Fruit fly (Drosophila melanogaster) whole organism, prepupa: ENCODE measurements around the gene CG17147.

Source experiments
- Blimp-1 ChIP-seq: fragments of 200-800 bp; sonication (Bioruptor generic); optimal IDR thresholded peaks from 3 replicates; lab custom pipeline; 2017; ENCODE audit warnings: missing biosample characterization, missing genetic modification characterization, mild to moderate bottlenecking, moderate library complexity, missing genetic modification reagents
- CG10631 ChIP-seq: fragments of 200-800 bp; sonication (Bioruptor generic); optimal IDR thresholded peaks from 2 replicates; lab custom pipeline; 2016; ENCODE audit warnings: missing biosample characterization, missing genetic modification characterization
- CG11902 ChIP-seq: fragments of 200-800 bp; sonication (Bioruptor generic); optimal IDR thresholded peaks from 3 replicates; lab custom pipeline; 2016; ENCODE audit warnings: missing biosample characterization, missing genetic modification characterization
- CG1621 ChIP-seq: fragments of 200-800 bp; sonication (Bioruptor generic); optimal IDR thresholded peaks from 3 replicates; lab custom pipeline; 2018; ENCODE audit warnings: missing biosample characterization, mild to moderate bottlenecking, missing genetic modification characterization
- CG16779 ChIP-seq: fragments of 200-800 bp; sonication (Bioruptor generic); optimal IDR thresholded peaks from 3 replicates; lab custom pipeline; 2017; ENCODE audit warnings: missing biosample characterization, mild to moderate bottlenecking, missing genetic modification characterization
- CG3032 ChIP-seq: fragments of 200-800 bp; optimal IDR thresholded peaks from 2 replicates; lab custom pipeline; 2019; ENCODE audit warnings: missing biosample characterization, mild to moderate bottlenecking, missing genetic modification characterization, moderate library complexity
- CG31627 ChIP-seq: fragments of 200-800 bp; sonication (Bioruptor generic); optimal IDR thresholded peaks from 3 replicates; lab custom pipeline; 2016; ENCODE audit warnings: missing biosample characterization, missing genetic modification characterization
- CG32006 ChIP-seq: fragments of 200-800 bp; sonication (Bioruptor generic); optimal IDR thresholded peaks from 3 replicates; lab custom pipeline; 2017; ENCODE audit warnings: missing biosample characterization, mild to moderate bottlenecking, missing genetic modification characterization
- CG3919 ChIP-seq: fragments of 200-800 bp; sonication (Bioruptor generic); optimal IDR thresholded peaks from 3 replicates; lab custom pipeline; 2016; ENCODE audit warnings: missing biosample characterization, missing genetic modification characterization
- CG4318 ChIP-seq: fragments of 200-800 bp; sonication (Bioruptor generic); optimal IDR thresholded peaks from 3 replicates; lab custom pipeline; 2017; ENCODE audit warnings: missing biosample characterization, mild to moderate bottlenecking, missing genetic modification characterization
- CG6163 ChIP-seq: fragments of 200-800 bp; sonication (Bioruptor generic); IDR thresholded peaks from 3 replicates; pipeline ENCODE4 v1.3.6; 2022; ENCODE audit warnings: missing biosample characterization, missing genetic modification characterization
- CG6276 ChIP-seq: fragments of 200-800 bp; sonication (Bioruptor generic); optimal IDR thresholded peaks from 2 replicates; lab custom pipeline; 2017; ENCODE audit warnings: missing biosample characterization, mild to moderate bottlenecking, missing genetic modification characterization
- CG6792 ChIP-seq: fragments of 200-800 bp; sonication (Bioruptor generic); optimal IDR thresholded peaks from 3 replicates; lab custom pipeline; 2016; ENCODE audit warnings: missing biosample characterization, missing genetic modification characterization
- CG6854 ChIP-seq: fragments of 200-800 bp; sonication (Bioruptor generic); optimal IDR thresholded peaks from 2 replicates; lab custom pipeline; 2017; ENCODE audit warnings: missing biosample characterization, mild to moderate bottlenecking, missing genetic modification characterization
- CG8119 ChIP-seq: fragments of 200-800 bp; sonication (Bioruptor generic); IDR thresholded peaks from 3 replicates; pipeline ENCODE4 v1.3.6; 2022; ENCODE audit warnings: missing biosample characterization, missing genetic modification characterization
- CG8632 ChIP-seq: fragments of 200-800 bp; sonication (Bioruptor generic); optimal IDR thresholded peaks from 3 replicates; lab custom pipeline; 2016; ENCODE audit warnings: missing biosample characterization, missing genetic modification characterization
- CG9139 ChIP-seq: fragments of 200-800 bp; sonication (Bioruptor generic); optimal IDR thresholded peaks from 3 replicates; lab custom pipeline; 2017; ENCODE audit warnings: missing biosample characterization, mild to moderate bottlenecking, missing genetic modification characterization
- Eip75B ChIP-seq: fragments of 200-800 bp; sonication (Bioruptor generic); optimal IDR thresholded peaks from 3 replicates; lab custom pipeline; 2016; ENCODE audit warnings: missing biosample characterization, missing genetic modification characterization
- Eip78C ChIP-seq: fragments of 200-800 bp; sonication (Bioruptor generic); peaks from one replicate; lab custom pipeline; 2016; ENCODE audit warnings: missing biosample characterization, missing genetic modification characterization
- Ets96B ChIP-seq: fragments of 200-800 bp; optimal IDR thresholded peaks from 2 replicates; lab custom pipeline; 2019; ENCODE audit warnings: missing biosample characterization, mild to moderate bottlenecking, missing genetic modification characterization, moderate library complexity
- Hr39 ChIP-seq: fragments of 200-800 bp; sonication (Bioruptor generic); optimal IDR thresholded peaks from 2 replicates; lab custom pipeline; 2016; ENCODE audit warnings: missing biosample characterization, missing genetic modification characterization
- Hr4 ChIP-seq: fragments of 200-800 bp; sonication (Bioruptor generic); optimal IDR thresholded peaks from 3 replicates; lab custom pipeline; 2016; ENCODE audit warnings: missing biosample characterization, missing genetic modification characterization
- Lpt ChIP-seq: fragments of 200-800 bp; sonication (Bioruptor generic); optimal IDR thresholded peaks from 3 replicates; lab custom pipeline; 2016; ENCODE audit warnings: missing biosample characterization, missing genetic modification characterization
- Met ChIP-seq: fragments of 200-800 bp; sonication (Bioruptor generic); optimal IDR thresholded peaks from 3 replicates; lab custom pipeline; 2016; ENCODE audit warnings: missing biosample characterization, missing genetic modification characterization
- OdsH ChIP-seq: fragments of 200-800 bp; sonication (Bioruptor generic); optimal IDR thresholded peaks from 3 replicates; lab custom pipeline; 2016; ENCODE audit warnings: missing biosample characterization, missing genetic modification characterization
- Smox ChIP-seq: fragments of 200-800 bp; sonication (Bioruptor generic); optimal IDR thresholded peaks from 3 replicates; lab custom pipeline; 2016; ENCODE audit warnings: missing biosample characterization, missing genetic modification characterization
- Sox102F ChIP-seq: fragments of 200-800 bp; sonication (Bioruptor generic); optimal IDR thresholded peaks from 2 replicates; lab custom pipeline; 2016; ENCODE audit warnings: missing biosample characterization, mild to moderate bottlenecking, missing genetic modification characterization
- Sox14 ChIP-seq: fragments of 200-800 bp; sonication (Bioruptor generic); optimal IDR thresholded peaks from 3 replicates; lab custom pipeline; 2016; ENCODE audit warnings: missing biosample characterization, missing genetic modification characterization
- Sox15 ChIP-seq: fragments of 200-800 bp; sonication (Bioruptor generic); optimal IDR thresholded peaks from 3 replicates; lab custom pipeline; 2016; ENCODE audit warnings: missing biosample characterization, missing genetic modification characterization
- achi ChIP-seq: fragments of 200-800 bp; sonication (Bioruptor generic); optimal IDR thresholded peaks from 3 replicates; lab custom pipeline; 2016; ENCODE audit warnings: missing biosample characterization, missing genetic modification characterization
- cyc ChIP-seq: fragments of 200-800 bp; sonication (Bioruptor generic); optimal IDR thresholded peaks from 3 replicates; lab custom pipeline; 2016; ENCODE audit warnings: missing biosample characterization, missing genetic modification characterization
- dsx ChIP-seq: fragments of 200-800 bp; optimal IDR thresholded peaks from 3 replicates; lab custom pipeline; 2019; ENCODE audit warnings: missing biosample characterization, mild to moderate bottlenecking, missing genetic modification characterization, moderate library complexity; ENCODE audit not compliant: poor library complexity, severe bottlenecking
- esn ChIP-seq: fragments of 200-800 bp; sonication (Bioruptor generic); optimal IDR thresholded peaks from 2 replicates; lab custom pipeline; 2016; ENCODE audit warnings: missing biosample characterization, mild to moderate bottlenecking, missing genetic modification characterization, moderate library complexity
- fd85E ChIP-seq: fragments of 200-800 bp; sonication (Bioruptor generic); optimal IDR thresholded peaks from 3 replicates; lab custom pipeline; 2016; ENCODE audit warnings: missing biosample characterization, missing genetic modification characterization
- lz ChIP-seq: fragments of 200-800 bp; sonication (Bioruptor generic); optimal IDR thresholded peaks from 3 replicates; lab custom pipeline; 2016; ENCODE audit warnings: missing biosample characterization, missing genetic modification characterization
- net ChIP-seq: fragments of 200-800 bp; sonication (Bioruptor generic); optimal IDR thresholded peaks from 3 replicates; lab custom pipeline; 2016; ENCODE audit warnings: missing biosample characterization, missing genetic modification characterization
- spab ChIP-seq: fragments of 200-800 bp; sonication (Bioruptor generic); optimal IDR thresholded peaks from 2 replicates; lab custom pipeline; 2017; ENCODE audit warnings: missing biosample characterization, mild to moderate bottlenecking, missing genetic modification characterization, missing genetic modification reagents
- svp ChIP-seq: fragments of 200-800 bp; sonication (Bioruptor generic); peaks from one replicate; lab custom pipeline; 2016; ENCODE audit warnings: missing biosample characterization, missing genetic modification characterization
- topi ChIP-seq: fragments of 200-800 bp; sonication (Bioruptor generic); optimal IDR thresholded peaks from 3 replicates; lab custom pipeline; 2016; ENCODE audit warnings: missing biosample characterization, missing genetic modification characterization
- vri ChIP-seq: fragments of 200-800 bp; sonication (Bioruptor generic); optimal IDR thresholded peaks from 3 replicates; lab custom pipeline; 2016; ENCODE audit warnings: missing biosample characterization, mild to moderate bottlenecking, missing genetic modification characterization

The CG17147 gene

dm6 chr3L:20191848-20192247 lies 31.9 kb upstream of the CG17147 start:
- TF ChIP-seq CG31627 (no peak), net (GFP tag; lab: Kevin White, UChicago) (no peak)

DNA sequence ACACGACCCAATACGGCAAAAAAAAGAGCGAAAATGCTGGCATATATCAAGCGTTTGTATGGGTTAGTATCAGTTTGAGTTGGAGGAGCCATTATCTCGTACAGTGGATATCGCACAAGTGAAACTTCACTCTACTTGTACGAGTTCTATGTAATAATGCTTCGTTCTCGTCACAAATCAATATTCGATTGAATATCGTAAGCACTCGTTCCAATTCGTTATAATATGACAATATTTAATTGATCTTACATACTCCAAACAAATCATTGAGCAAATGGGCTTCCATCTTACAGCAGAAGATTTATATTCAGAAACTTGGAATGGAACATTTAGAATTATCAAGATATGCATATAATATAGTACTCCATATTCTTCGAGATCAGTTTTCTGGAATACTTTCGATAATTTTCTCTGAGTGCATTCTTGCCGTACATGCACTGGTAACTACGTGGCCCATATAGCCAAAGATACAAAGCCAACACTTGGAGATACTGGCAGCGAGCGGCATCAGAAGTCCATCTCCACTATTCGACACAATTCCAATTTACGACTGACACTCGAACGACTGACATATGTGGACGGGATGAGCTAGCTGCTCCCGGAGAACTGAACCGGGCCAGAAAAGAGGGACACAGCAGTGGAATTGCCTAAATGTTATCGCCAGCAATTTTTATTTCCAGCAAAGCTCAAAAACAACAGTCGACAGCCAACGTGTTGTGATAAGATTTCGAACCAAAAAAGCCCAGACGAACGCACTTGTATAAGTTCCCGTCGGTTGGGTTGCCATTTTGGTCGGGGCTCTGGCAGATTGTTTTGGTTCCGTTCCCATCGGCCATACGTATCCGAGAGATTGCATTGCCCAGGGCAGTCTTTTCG lies 30.6 kb upstream of the CG17147 start:
- TF ChIP-seq esn (GFP tag; lab: Kevin White, UChicago) (peak; percentile 50), topi (GFP tag; lab: Kevin White, UChicago) (peak; percentile 9), Sox102F (GFP tag; lab: Kevin White, UChicago) (peak; percentile 21), vri (peak; percentile 19), CG31627 (peak; percentile 40), CG6792 (GFP tag; lab: Kevin White, UChicago) (no peak), CG6854 (GFP tag; lab: Kevin White, UChicago) (no peak), Sox15 (GFP tag; lab: Kevin White, UChicago) (no peak), lz (GFP tag; lab: Kevin White, UChicago) (peak; percentile 8), fd85E (GFP tag; lab: Kevin White, UChicago) (no peak), CG3032 (tag; lab: Kevin White, UChicago) (no peak), CG6276 (GFP tag; lab: Kevin White, UChicago) (no peak), cyc (peak; percentile 37), dsx (GFP tag; lab: Kevin White, UChicago) (no peak), Ets96B (tag; lab: Kevin White, UChicago) (peak; percentile 5), Eip78C (GFP tag; lab: Kevin White, UChicago) (peak; percentile 77), Smox (GFP tag; lab: Kevin White, UChicago) (peak; percentile 47), CG1621 (no peak), Hr39 (peak; percentile 17), CG11902 (GFP tag; lab: Kevin White, UChicago) (no peak), Met (GFP tag; lab: Kevin White, UChicago) (peak; percentile 40), svp (GFP tag; lab: Kevin White, UChicago) (peak; percentile 78), CG3919 (GFP tag; lab: Kevin White, UChicago) (no peak), Lpt (GFP tag; lab: Kevin White, UChicago) (peak; percentile 1), Sox14 (GFP tag; lab: Kevin White, UChicago) (peak; percentile 45), CG16779 (no peak), spab (GFP tag; lab: Kevin White, UChicago) (no peak), net (GFP tag; lab: Kevin White, UChicago) (no peak), CG6163 (no peak), OdsH (GFP tag; lab: Kevin White, UChicago) (peak; percentile 35), CG4318 (GFP tag; lab: Kevin White, UChicago) (no peak), CG10631 (GFP tag; lab: Kevin White, UChicago) (peak; percentile 31), CG8632 (no peak), Blimp-1 (GFP tag; lab: Kevin White, UChicago) (no peak), CG8119 (GFP tag; lab: Robert Waterston, UW) (no peak), achi (GFP tag; lab: Kevin White, UChicago) (peak; percentile 10), Hr4 (GFP tag; lab: Kevin White, UChicago) (peak; percentile 31), CG9139 (no peak), CG32006 (GFP tag; lab: Kevin White, UChicago) (peak; percentile 27), Eip75B (GFP tag; lab: Kevin White, UChicago) (no peak)
